Fruit fly (Drosophila melanogaster): Measurements from ENCODE around the gene noc.
A peak's percentile ranks its signal among the peaks of the same experiment; 100 is the strongest.

Gene noc

DNA sequence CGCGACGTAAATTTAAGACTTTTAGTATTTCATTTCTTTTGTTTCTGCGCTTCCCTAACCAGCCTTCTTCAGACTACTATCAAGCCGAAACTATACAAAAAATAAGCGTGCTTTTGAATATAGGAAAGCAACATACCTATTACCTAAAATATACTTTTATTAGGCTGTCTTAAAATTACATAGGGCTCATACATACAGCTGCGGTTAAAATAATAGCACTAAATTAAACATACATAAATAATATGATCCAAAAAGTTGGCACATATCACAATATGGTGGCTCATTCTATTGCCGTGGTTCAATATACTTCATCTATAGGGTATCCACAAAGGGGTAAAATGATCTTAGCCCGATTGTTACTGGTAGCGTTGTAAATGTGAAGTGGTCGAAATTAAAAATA, 9.7 kb downstream of the noc start (continued):
- TF ChIP-seq CG6272 (GFP tag; IDR thresholded peaks at IDR 0.05) (peak; percentile 72), jumu (GFP tag; optimal IDR thresholded peaks at IDR 0.05) (peak; percentile 4), Adf1 (GFP tag; IDR thresholded peaks at IDR 0.05) (no peak), CG11696 (GFP tag; IDR thresholded peaks at IDR 0.05) (peak; percentile 61), gce (GFP tag; IDR thresholded peaks at IDR 0.05) (peak; percentile 57; the same call in 1 of the 3 replicates), nom (GFP tag; optimal IDR thresholded peaks at IDR 0.05) (no peak), dm (GFP tag; optimal IDR thresholded peaks at IDR 0.05) (peak; percentile 5), CG10209 (GFP tag; optimal IDR thresholded peaks at IDR 0.05) (peak; percentile 68), Oli (tag; optimal IDR thresholded peaks at IDR 0.05) (peak; percentile 83), CG16779 (GFP tag; IDR thresholded peaks at IDR 0.05) (no peak), CG10565 (GFP tag; optimal IDR thresholded peaks at IDR 0.05) (no peak), gro (GFP tag; optimal IDR thresholded peaks at IDR 0.05) (no peak), yki (optimal IDR thresholded peaks at IDR 0.05) (no peak), inv (GFP tag; IDR thresholded peaks at IDR 0.05; ENCODE audit: partially characterized antibody) (no peak), Rx (GFP tag; IDR thresholded peaks at IDR 0.05) (peak; percentile 67), Neu2 (GFP tag; optimal IDR thresholded peaks at IDR 0.05; ENCODE audit: borderline replicate concordance) (no peak), kah (GFP tag; optimal IDR thresholded peaks at IDR 0.05) (peak; percentile 15), CG16813 (GFP tag; IDR thresholded peaks at IDR 0.05; ENCODE audit: partially characterized antibody) (no peak), Max (GFP tag; optimal IDR thresholded peaks at IDR 0.05) (no peak), CG1602 (GFP tag; optimal IDR thresholded peaks at IDR 0.05) (peak; percentile 26), nerfin-1 (tag; optimal IDR thresholded peaks at IDR 0.05) (peak; percentile 51), Nf-YB (GFP tag; optimal IDR thresholded peaks at IDR 0.05) (peak; percentile 48), Myb (GFP tag; optimal IDR thresholded peaks at IDR 0.05) (peak; percentile 42), CG15514 (GFP tag; optimal IDR thresholded peaks at IDR 0.05) (peak; percentile 31), Atf6 (GFP tag; IDR thresholded peaks at IDR 0.05) (peak; percentile 31; the same call in 1 of the 2 replicates), ash1 (GFP tag; optimal IDR thresholded peaks at IDR 0.05) (no peak), ci (GFP tag; IDR thresholded peaks at IDR 0.05) (peak; percentile 70; the same call in 2 of the 3 replicates), CG8478 (optimal IDR thresholded peaks at IDR 0.05) (no peak), fd3F (GFP tag; optimal IDR thresholded peaks at IDR 0.05) (peak; percentile 31), CG1024 (GFP tag; IDR thresholded peaks at IDR 0.05) (peak; percentile 63; the same call in 1 of the 2 replicates), CG4282 (GFP tag; optimal IDR thresholded peaks at IDR 0.05) (no peak), Hand (GFP tag; optimal IDR thresholded peaks at IDR 0.05) (no peak), CG7928 (GFP tag; optimal IDR thresholded peaks at IDR 0.05) (no peak), CG12071 (GFP tag; optimal IDR thresholded peaks at IDR 0.05) (peak; percentile 26), gcm (GFP tag; optimal IDR thresholded peaks at IDR 0.05) (peak; percentile 54), CG18476 (GFP tag; optimal IDR thresholded peaks at IDR 0.05) (peak; percentile 18), CG15073 (GFP tag; optimal IDR thresholded peaks at IDR 0.05) (no peak), CG9932 (GFP tag; IDR thresholded peaks at IDR 0.05) (peak; percentile 51), HmgD (GFP tag; optimal IDR thresholded peaks at IDR 0.05) (no peak), Dbx (GFP tag; IDR thresholded peaks at IDR 0.05) (no peak), Xbp1 (GFP tag; optimal IDR thresholded peaks at IDR 0.05) (peak; percentile 44), CG7372 (GFP tag; IDR thresholded peaks at IDR 0.05) (peak; percentile 65), otp (GFP tag; IDR thresholded peaks at IDR 0.05) (peak; percentile 58; the same call in 2 of the 3 replicates), CG8290 (GFP tag; optimal IDR thresholded peaks at IDR 0.05) (no peak), CG8290 (tag; optimal IDR thresholded peaks at IDR 0.05) (peak in 1 of 2 experiments; percentile 54), run (tag; optimal IDR thresholded peaks at IDR 0.05) (no peak), CG3407 (GFP tag; optimal IDR thresholded peaks at IDR 0.05) (peak; percentile 59), dysf (GFP tag; IDR thresholded peaks at IDR 0.05) (peak; percentile 70), sima (GFP tag; optimal IDR thresholded peaks at IDR 0.05) (no peak), Stat92E (GFP tag; optimal IDR thresholded peaks at IDR 0.05) (no peak), peb (GFP tag; IDR thresholded peaks at IDR 0.05) (peak; percentile 68; the same call in 1 of the 2 replicates), Dll (GFP tag; IDR thresholded peaks at IDR 0.05; ENCODE audit: partially characterized antibody) (no peak)

Measured in whole organism, embryonic.